Fruit fly (Drosophila melanogaster) whole organism, embryonic: Measurements from ENCODE around the gene CG43165.

Source experiments
- BEAF-32 ChIP-seq: fragments of 200-800 bp; sonication (Bioruptor generic); optimal IDR thresholded peaks from 3 replicates; lab custom pipeline; 2017; ENCODE audit warnings: missing biosample characterization, missing genetic modification characterization, mild to moderate bottlenecking, moderate library complexity, missing genetic modification reagents
- Bgb ChIP-seq: fragments of 200-800 bp; sonication (Bioruptor generic); IDR thresholded peaks from 2 replicates; pipeline ENCODE4 v1.3.6; 2022; ENCODE audit warnings: missing biosample characterization, missing genetic modification characterization; ENCODE audit not compliant: partially characterized antibody
- CG13287 ChIP-seq: fragments of 200-800 bp; sonication (Bioruptor generic); IDR thresholded peaks from 2 replicates; pipeline ENCODE4 v1.3.6; 2022; ENCODE audit warnings: missing biosample characterization, missing genetic modification characterization; ENCODE audit not compliant: partially characterized antibody
- CG2712 ChIP-seq: fragments of 200-800 bp; optimal IDR thresholded peaks from 3 replicates; lab custom pipeline; 2019; ENCODE audit warnings: missing biosample characterization, mild to moderate bottlenecking, missing genetic modification characterization, moderate library complexity
- CG34224 ChIP-seq: fragments of 200-800 bp; sonication (Bioruptor generic); IDR thresholded peaks from 3 replicates; pipeline ENCODE4 v1.3.6; 2022; ENCODE audit warnings: missing biosample characterization, missing genetic modification characterization; ENCODE audit not compliant: partially characterized antibody
- CG4854 ChIP-seq: fragments of 200-800 bp; sonication (Bioruptor generic); optimal IDR thresholded peaks from 2 replicates; lab custom pipeline; 2016; ENCODE audit warnings: missing biosample characterization, missing genetic modification characterization, inconsistent platforms
- CG6791 ChIP-seq: fragments of 200-800 bp; sonication (Bioruptor generic); IDR thresholded peaks from 3 replicates; pipeline ENCODE4 v1.3.6; 2022; ENCODE audit warnings: missing biosample characterization, missing genetic modification characterization; ENCODE audit not compliant: partially characterized antibody
- CG7963 ChIP-seq: fragments of 200-800 bp; sonication (Bioruptor generic); IDR thresholded peaks from 3 replicates; pipeline ENCODE4 v1.3.6; 2022; ENCODE audit warnings: missing biosample characterization, missing genetic modification characterization; ENCODE audit not compliant: partially characterized antibody
- CG8290 ChIP-seq, 3 experiments: fragments of 200-800 bp; sonication (Bioruptor generic); optimal IDR thresholded peaks; 2 replicates each; lab custom pipeline; 2016 to 2019; ENCODE audit warnings: missing biosample characterization in 3 of 3, missing genetic modification characterization in 3 of 3, mild to moderate bottlenecking in 2 of 3, moderate library complexity in 1 of 3
- CG8478 ChIP-seq: fragments of >200 bp; optimal IDR thresholded peaks from 2 replicates; lab custom pipeline; 2018
- Camta ChIP-seq: fragments of 200-800 bp; sonication (Bioruptor generic); optimal IDR thresholded peaks from 2 replicates; lab custom pipeline; 2016; ENCODE audit warnings: missing biosample characterization, missing genetic modification characterization
- Deaf1 ChIP-seq: fragments of 200-800 bp; optimal IDR thresholded peaks from 3 replicates; lab custom pipeline; 2019; ENCODE audit warnings: missing biosample characterization, mild to moderate bottlenecking, missing genetic modification characterization, moderate library complexity
- Dll ChIP-seq: fragments of 200-800 bp; sonication (Bioruptor generic); IDR thresholded peaks from 4 replicates; pipeline ENCODE4 v1.3.6; 2022; ENCODE audit warnings: missing biosample characterization, missing genetic modification characterization; ENCODE audit not compliant: partially characterized antibody
- Doc3 ChIP-seq: fragments of 200-800 bp; sonication (Bioruptor generic); IDR thresholded peaks from 3 replicates; pipeline ENCODE4 v1.3.6; 2022; ENCODE audit warnings: missing biosample characterization, missing genetic modification characterization; ENCODE audit not compliant: partially characterized antibody
- Dref ChIP-seq: fragments of 200-800 bp; sonication (Bioruptor generic); IDR thresholded peaks from 2 replicates; pipeline ENCODE4 v1.3.6; 2022; ENCODE audit warnings: missing biosample characterization, missing genetic modification characterization
- HLH4C ChIP-seq: fragments of 200-800 bp; sonication (Bioruptor generic); IDR thresholded peaks from 3 replicates; pipeline ENCODE4 v1.3.6; 2022; ENCODE audit warnings: missing biosample characterization, missing genetic modification characterization; ENCODE audit not compliant: partially characterized antibody
- Nf-YB ChIP-seq: fragments of 200-800 bp; sonication (Bioruptor generic); optimal IDR thresholded peaks from 3 replicates; lab custom pipeline; 2019; ENCODE audit warnings: missing biosample characterization, mild to moderate bottlenecking, missing genetic modification characterization, moderate library complexity
- Nf-YC ChIP-seq: fragments of 200-800 bp; optimal IDR thresholded peaks from 3 replicates; lab custom pipeline; 2019; ENCODE audit warnings: missing biosample characterization, mild to moderate bottlenecking, missing genetic modification characterization, moderate library complexity
- NfI ChIP-seq: fragments of 200-800 bp; sonication (Bioruptor generic); optimal IDR thresholded peaks from 3 replicates; lab custom pipeline; 2018; ENCODE audit warnings: missing biosample characterization, mild to moderate bottlenecking, missing genetic modification characterization, moderate library complexity
- Opbp ChIP-seq: fragments of 200-800 bp; sonication (Bioruptor generic); IDR thresholded peaks from 3 replicates; pipeline ENCODE4 v1.3.6; 2022; ENCODE audit warnings: missing biosample characterization, missing genetic modification characterization; ENCODE audit not compliant: partially characterized antibody
- Rfx ChIP-seq: fragments of 200-800 bp; sonication (Bioruptor generic); IDR thresholded peaks from 2 replicates; pipeline ENCODE4 v1.3.6; 2022; ENCODE audit warnings: missing biosample characterization, missing genetic modification characterization
- Scr ChIP-seq: fragments of 200-800 bp; sonication (Bioruptor generic); IDR thresholded peaks from 2 replicates; pipeline ENCODE4 v1.3.6; 2022; ENCODE audit warnings: missing biosample characterization, missing genetic modification characterization; ENCODE audit not compliant: partially characterized antibody
- Side ChIP-seq: fragments of 200-800 bp; sonication (Bioruptor generic); optimal IDR thresholded peaks from 2 replicates; lab custom pipeline; 2016; ENCODE audit warnings: missing biosample characterization, missing genetic modification characterization
- YL-1 ChIP-seq: fragments of 200-800 bp; sonication (Bioruptor generic); optimal IDR thresholded peaks from 3 replicates; lab custom pipeline; 2017; ENCODE audit warnings: missing biosample characterization, mild to moderate bottlenecking, missing genetic modification characterization
- amos ChIP-seq: fragments of 200-800 bp; sonication (Bioruptor generic); IDR thresholded peaks from 2 replicates; pipeline ENCODE4 v1.3.6; 2022; ENCODE audit warnings: missing biosample characterization, missing genetic modification characterization; ENCODE audit not compliant: partially characterized antibody
- bab2 ChIP-seq: fragments of 200-800 bp; sonication (Bioruptor generic); optimal IDR thresholded peaks from 2 replicates; lab custom pipeline; 2016; ENCODE audit warnings: missing biosample characterization, missing genetic modification characterization
- bbx ChIP-seq: fragments of 200-800 bp; sonication (Bioruptor generic); IDR thresholded peaks from 2 replicates; pipeline ENCODE4 v1.3.6; 2022; ENCODE audit warnings: missing biosample characterization, missing genetic modification characterization; ENCODE audit not compliant: partially characterized antibody
- cas ChIP-seq: fragments of 200-800 bp; sonication (Bioruptor generic); IDR thresholded peaks from 2 replicates; pipeline ENCODE4 v1.3.6; 2022; ENCODE audit warnings: missing biosample characterization, missing genetic modification characterization
- chif ChIP-seq, 2 experiments: fragments of 200-800 bp; sonication (Bioruptor generic); optimal IDR thresholded peaks; 3 replicates each; lab custom pipeline; 2016; ENCODE audit warnings: missing biosample characterization in 2 of 2, missing genetic modification characterization in 2 of 2
- chinmo ChIP-seq: fragments of 200-800 bp; sonication (Bioruptor generic); IDR thresholded peaks from 4 replicates; pipeline ENCODE4 v1.3.6; 2022; ENCODE audit warnings: missing biosample characterization, missing genetic modification characterization; ENCODE audit not compliant: partially characterized antibody
- da ChIP-seq: fragments of 200-800 bp; sonication (Bioruptor generic); optimal IDR thresholded peaks from 2 replicates; lab custom pipeline; 2016; ENCODE audit warnings: missing biosample characterization, missing genetic modification characterization
- exex ChIP-seq: fragments of 200-800 bp; sonication (Bioruptor generic); optimal IDR thresholded peaks from 4 replicates; lab custom pipeline; 2018; ENCODE audit warnings: missing biosample characterization, mild to moderate bottlenecking, missing genetic modification characterization, moderate library complexity
- gfzf ChIP-seq: fragments of 200-800 bp; sonication (Bioruptor generic); optimal IDR thresholded peaks from 2 replicates; lab custom pipeline; 2016; ENCODE audit warnings: missing biosample characterization, mild to moderate bottlenecking, missing genetic modification characterization, moderate library complexity
- ham ChIP-seq: fragments of 200-800 bp; sonication (Bioruptor generic); IDR thresholded peaks from 2 replicates; pipeline ENCODE4 v1.3.6; 2022; ENCODE audit warnings: missing biosample characterization, missing genetic modification characterization
- hbn ChIP-seq: fragments of 200-800 bp; sonication (Bioruptor generic); IDR thresholded peaks from 2 replicates; pipeline ENCODE4 v1.3.6; 2022; ENCODE audit warnings: missing biosample characterization, missing genetic modification characterization; ENCODE audit not compliant: partially characterized antibody
- kah ChIP-seq: fragments of 200-800 bp; sonication (Bioruptor generic); optimal IDR thresholded peaks from 2 replicates; lab custom pipeline; 2018; ENCODE audit warnings: missing biosample characterization, mild to moderate bottlenecking, missing genetic modification characterization
- luna ChIP-seq: fragments of 200-800 bp; sonication (Bioruptor generic); optimal IDR thresholded peaks from 2 replicates; lab custom pipeline; 2016; ENCODE audit warnings: missing biosample characterization, missing genetic modification characterization
- nerfin-2 ChIP-seq: fragments of 200-800 bp; sonication (Bioruptor generic); IDR thresholded peaks from 2 replicates; pipeline ENCODE4 v1.3.6; 2022; ENCODE audit warnings: missing biosample characterization, missing genetic modification characterization; ENCODE audit not compliant: partially characterized antibody
- pfk ChIP-seq: fragments of 200-800 bp; sonication (Bioruptor generic); optimal IDR thresholded peaks from 2 replicates; lab custom pipeline; 2018; ENCODE audit warnings: missing biosample characterization, mild to moderate bottlenecking, missing genetic modification characterization, moderate library complexity
- pnt ChIP-seq: fragments of 200-800 bp; sonication (Bioruptor generic); optimal IDR thresholded peaks from 3 replicates; lab custom pipeline; 2016; ENCODE audit warnings: missing biosample characterization, missing genetic modification characterization
- pzg ChIP-seq: fragments of 200-800 bp; sonication (Bioruptor generic); optimal IDR thresholded peaks from 3 replicates; lab custom pipeline; 2018; ENCODE audit warnings: missing biosample characterization, mild to moderate bottlenecking, missing genetic modification characterization, moderate library complexity
- row ChIP-seq: fragments of 200-800 bp; sonication (Bioruptor generic); IDR thresholded peaks from 3 replicates; pipeline ENCODE4 v1.3.6; 2022; ENCODE audit warnings: missing biosample characterization, missing genetic modification characterization
- sd ChIP-seq: fragments of 200-800 bp; sonication (Bioruptor generic); optimal IDR thresholded peaks from 3 replicates; lab custom pipeline; 2018; ENCODE audit warnings: missing biosample characterization, mild to moderate bottlenecking, missing genetic modification characterization, moderate library complexity
- sna ChIP-seq: fragments of 200-800 bp; sonication (Bioruptor generic); IDR thresholded peaks from 2 replicates; pipeline ENCODE4 v1.3.6; 2022; ENCODE audit warnings: missing biosample characterization, missing genetic modification characterization; ENCODE audit not compliant: partially characterized antibody
- stwl ChIP-seq: fragments of 200-800 bp; sonication (Bioruptor generic); optimal IDR thresholded peaks from 3 replicates; lab custom pipeline; 2018; ENCODE audit warnings: missing biosample characterization, mild to moderate bottlenecking, missing genetic modification characterization, moderate library complexity
- unc-4 ChIP-seq: fragments of 200-800 bp; sonication (Bioruptor generic); IDR thresholded peaks from 2 replicates; pipeline ENCODE4 v1.3.6; 2022; ENCODE audit warnings: missing biosample characterization, missing genetic modification characterization; ENCODE audit not compliant: partially characterized antibody
- vnd ChIP-seq: fragments of 200-800 bp; sonication (Bioruptor generic); IDR thresholded peaks from 3 replicates; pipeline ENCODE4 v1.3.6; 2022; ENCODE audit warnings: missing biosample characterization, missing genetic modification characterization; ENCODE audit not compliant: partially characterized antibody

Gene CG43165

DNA sequence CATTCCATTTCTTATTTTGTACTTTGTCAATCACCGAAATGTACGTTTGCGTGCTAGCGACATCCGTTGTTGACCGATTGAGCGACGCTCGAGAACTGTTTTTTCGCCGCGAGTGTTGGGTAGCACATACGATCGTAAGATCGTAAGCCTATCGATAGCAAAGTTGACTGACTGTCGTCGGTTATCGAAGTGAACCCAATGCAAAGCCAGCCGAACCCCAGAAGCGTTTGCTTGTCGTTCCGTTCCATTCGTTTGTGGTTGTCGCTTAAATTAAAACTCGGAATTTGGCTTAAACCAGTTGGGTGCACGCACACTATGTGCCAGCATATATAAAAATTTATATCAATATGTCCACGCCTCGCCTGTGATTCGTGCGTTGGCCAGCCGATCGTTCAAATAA lies 48.8 kb downstream of the CG43165 start:
- TF ChIP-seq bbx (GFP tag; lab: Robert Waterston, UW) (peak; percentile 65), chinmo (GFP tag; lab: Robert Waterston, UW) (peak; percentile 76; the same call in 2 of the 4 replicates), CG8478 (lab: Kevin White, UChicago) (no peak), Rfx (GFP tag; lab: Robert Waterston, UW) (peak; percentile 11; the same call in 1 of the 2 replicates), CG13287 (peak; percentile 80), bab2 (no peak), vnd (0 out of 3 replicates have a peak, but pooled peaks have one; percentile 11), Side (GFP tag; lab: Kevin White, UChicago) (no peak), NfI (no peak), nerfin-2 (GFP tag; lab: Robert Waterston, UW) (0 out of 2 replicates have a peak, but pooled peaks have one; percentile 18), hbn (peak; percentile 52), luna (GFP tag; lab: Kevin White, UChicago) (no peak), CG7963 (GFP tag; lab: Robert Waterston, UW) (peak; percentile 30; the same call in 1 of the 3 replicates), Nf-YB (GFP tag; lab: Kevin White, UChicago) (peak; percentile 43), sd (peak; percentile 54), sna (GFP tag; lab: Robert Waterston, UW) (0 out of 2 replicates have a peak, but pooled peaks have one; percentile 26), exex (no peak), CG34224 (peak; percentile 73), Scr (GFP tag; lab: Robert Waterston, UW) (peak; percentile 56), gfzf (GFP tag; lab: Kevin White, UChicago) (no peak), unc-4 (peak; percentile 60), CG8290 (GFP tag; optimal IDR thresholded peaks at IDR 0.05; lab: Kevin White, UChicago) (no peak), CG8290 (tag; optimal IDR thresholded peaks at IDR 0.05; lab: Kevin White, UChicago) (peak in 1 of 2 experiments; percentile 20), ham (GFP tag; lab: Robert Waterston, UW) (no peak), kah (GFP tag; lab: Kevin White, UChicago) (no peak), BEAF-32 (GFP tag; lab: Kevin White, UChicago) (peak; percentile 29), pnt (GFP tag; lab: Kevin White, UChicago) (no peak), row (GFP tag; lab: Robert Waterston, UW) (peak; percentile 13; the same call in 1 of the 3 replicates), Bgb (GFP tag; lab: Robert Waterston, UW) (peak; percentile 66), amos (peak; percentile 54; the same call in 1 of the 2 replicates), CG4854 (GFP tag; lab: Kevin White, UChicago) (no peak), Dref (GFP tag; lab: Robert Waterston, UW) (peak; percentile 62), cas (no peak), pzg (GFP tag; lab: Kevin White, UChicago) (peak; percentile 1), chif (GFP tag; optimal IDR thresholded peaks at IDR 0.05; lab: Kevin White, UChicago) (no peak), Doc3 (GFP tag; lab: Robert Waterston, UW) (peak; percentile 50; the same call in 1 of the 3 replicates), Opbp (GFP tag; lab: Robert Waterston, UW) (0 out of 3 replicates have a peak, but pooled peaks have one; percentile 45), YL-1 (no peak), pfk (peak; percentile 36), Dll (GFP tag; lab: Robert Waterston, UW) (peak; percentile 53; the same call in 3 of the 4 replicates), CG2712 (tag; lab: Kevin White, UChicago) (no peak), Nf-YC (tag; lab: Kevin White, UChicago) (peak; percentile 38), CG6791 (GFP tag; lab: Robert Waterston, UW) (peak; percentile 64; the same call in 2 of the 3 replicates), da (no peak), Camta (GFP tag; lab: Kevin White, UChicago) (no peak), stwl (tag; lab: Kevin White, UChicago) (peak; percentile 47), Deaf1 (tag; lab: Kevin White, UChicago) (peak; percentile 65), HLH4C (peak; percentile 56; the same call in 2 of the 3 replicates)
